Worm (Caenorhabditis elegans): ENCODE measurements around the gene nspe-8.

The nspe-8 gene

DNA sequence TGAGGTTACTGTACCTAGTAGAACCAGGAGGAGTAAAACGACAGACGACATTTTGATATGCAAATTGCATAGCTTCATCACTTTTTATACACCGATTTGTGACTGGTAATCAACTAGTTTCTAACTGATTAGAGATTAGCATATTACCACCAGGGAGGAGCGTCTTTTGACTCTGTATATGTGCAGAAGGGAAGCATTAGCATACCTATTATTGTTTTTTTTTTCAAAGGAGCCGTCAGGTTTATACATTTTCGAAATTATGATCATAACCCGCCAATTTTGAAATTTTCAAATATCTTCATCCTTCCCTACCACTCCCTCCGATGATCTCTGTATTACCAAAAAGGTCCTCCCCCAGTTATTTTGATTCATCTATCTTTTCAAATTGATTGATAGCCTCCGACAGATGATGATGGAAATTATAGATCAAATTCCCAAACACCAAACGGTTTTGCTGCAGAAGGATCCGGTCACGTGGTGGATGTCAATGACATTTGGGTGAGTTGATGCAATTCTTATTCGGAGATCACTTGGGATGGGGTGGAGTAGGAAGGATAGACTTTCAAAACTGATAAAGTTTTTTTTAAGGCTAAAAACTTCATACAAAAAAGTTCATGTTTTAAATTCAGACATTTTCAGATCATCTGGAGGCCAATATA, at the start of gene nspe-8:
nspe-8 (minus strand) TSS at position 51 of the 659 bp plus-strand sequence.
- no peak for TF ChIP-seq unc-130 (GFP tag; optimal IDR thresholded peaks at IDR 0.05)
- no peak for TF ChIP-seq B0261.1 (tag; optimal IDR thresholded peaks at IDR 0.05)
- TF ChIP-seq Y67H2A.10 (GFP tag; conservative IDR thresholded peaks at IDR 0.05): no peak
- no peak for TF ChIP-seq gei-17 (GFP tag; optimal IDR thresholded peaks at IDR 0.05)
- TF ChIP-seq zfh-2 (GFP tag; conservative IDR thresholded peaks at IDR 0.05): no peak
- no peak for TF ChIP-seq nhr-90 (tag; optimal IDR thresholded peaks at IDR 0.05)
- no peak for TF ChIP-seq ama-1 (optimal IDR thresholded peaks at IDR 0.05)
- no peak for TF ChIP-seq ama-1 (GFP tag; optimal IDR thresholded peaks at IDR 0.05)
- no peak for TF ChIP-seq dox-1 (GFP tag; IDR thresholded peaks at IDR 0.05)
- no peak for TF ChIP-seq ceh-79 (tag; optimal IDR thresholded peaks at IDR 0.05)
- no peak for TF ChIP-seq C06A6.2 (GFP tag; conservative IDR thresholded peaks at IDR 0.05)
- TF ChIP-seq repo-1 (tag; optimal IDR thresholded peaks at IDR 0.05): no peak
- no peak for TF ChIP-seq F55B11.4 (tag; optimal IDR thresholded peaks at IDR 0.05; ENCODE audit: borderline replicate concordance, insufficient read depth)
- TF ChIP-seq F10E7.11 (tag; optimal IDR thresholded peaks at IDR 0.05): no peak
- no peak for TF ChIP-seq efl-1 (GFP tag; optimal IDR thresholded peaks at IDR 0.05)
- TF ChIP-seq Y95B8A.8 (GFP tag; IDR thresholded peaks at IDR 0.05): no peak
- no peak for TF ChIP-seq hsf-1 (GFP tag; IDR thresholded peaks at IDR 0.05)
- TF ChIP-seq nfya-2 (GFP tag; IDR thresholded peaks at IDR 0.05): no peak
- TF ChIP-seq nhr-27 (tag; optimal IDR thresholded peaks at IDR 0.05): no peak
- TF ChIP-seq F57A8.1 (GFP tag; optimal IDR thresholded peaks at IDR 0.05): no peak
- TF ChIP-seq ets-4 (GFP tag; optimal IDR thresholded peaks at IDR 0.05): no peak

DNA sequence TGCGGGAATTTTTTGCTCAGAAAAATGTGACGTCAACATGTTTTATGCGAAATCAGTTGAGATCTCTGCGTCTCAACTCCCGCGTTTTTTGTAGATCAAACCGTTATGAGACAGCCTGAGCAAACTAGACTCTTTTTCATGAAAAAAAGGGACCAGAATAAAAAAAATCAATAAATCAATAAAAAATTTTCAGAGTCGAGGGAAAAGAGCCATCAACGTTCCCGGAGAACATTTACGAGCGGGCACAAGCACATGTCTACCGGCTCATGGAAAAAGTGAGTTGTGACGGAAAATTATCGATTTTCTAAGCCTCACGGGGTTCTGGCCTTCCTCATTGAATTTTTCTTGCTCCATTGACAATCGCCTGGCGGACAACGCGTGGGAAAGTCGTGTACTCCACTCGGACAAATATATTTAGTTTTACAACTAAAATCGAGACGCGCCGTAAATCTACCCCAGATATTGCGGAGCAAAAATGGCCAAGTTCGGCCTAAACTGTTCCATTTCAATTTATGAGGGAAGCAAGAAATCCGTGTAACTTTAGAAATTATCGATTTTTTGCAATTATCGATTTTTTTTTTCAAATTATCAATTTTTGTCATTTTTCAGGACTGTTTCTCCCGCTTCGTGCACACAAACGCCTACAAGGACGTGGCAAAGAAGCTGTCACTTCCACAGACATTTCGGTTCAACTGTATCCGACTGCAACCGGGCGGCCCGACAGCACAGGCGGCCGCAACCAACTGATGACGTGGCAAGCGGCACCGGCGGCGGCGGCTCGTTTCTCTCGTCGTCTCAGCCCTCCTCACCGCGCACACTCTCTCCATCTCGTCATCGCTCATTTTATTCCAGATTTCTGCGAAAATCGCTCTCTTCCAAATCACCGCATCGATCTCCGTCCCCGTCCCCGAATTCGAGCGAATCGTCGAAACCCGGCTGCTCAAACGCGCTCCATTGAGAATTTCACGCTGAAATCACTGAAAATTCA, 49.4 kb upstream of the nspe-8 start:
- TF ChIP-seq him-1 (tag; optimal IDR thresholded peaks at IDR 0.05): peak; percentile 11
- no peak for TF ChIP-seq B0035.1 (tag; optimal IDR thresholded peaks at IDR 0.05)
- TF ChIP-seq F52B5.7 (tag; optimal IDR thresholded peaks at IDR 0.05): no peak
- TF ChIP-seq K11D2.4 (GFP tag; IDR thresholded peaks at IDR 0.05): no peak
- TF ChIP-seq madf-8 (GFP tag; conservative IDR thresholded peaks at IDR 0.05): no peak
- no peak for TF ChIP-seq ztf-3 (GFP tag; optimal IDR thresholded peaks at IDR 0.05)
- no peak for TF ChIP-seq cebp-2 (GFP tag; IDR thresholded peaks at IDR 0.05)
- no peak for TF ChIP-seq lsy-27 (tag; optimal IDR thresholded peaks at IDR 0.05; ENCODE audit: borderline replicate concordance, insufficient read depth)
- no peak for TF ChIP-seq tbp1 (GFP tag; optimal IDR thresholded peaks at IDR 0.05)
- TF ChIP-seq hsf-1 (GFP tag; IDR thresholded peaks at IDR 0.05): no peak
- TF ChIP-seq ets-4 (GFP tag; optimal IDR thresholded peaks at IDR 0.05): no peak
- TF ChIP-seq mes-4 (tag; optimal IDR thresholded peaks at IDR 0.05): no peak
- TF ChIP-seq F10E7.11 (tag; optimal IDR thresholded peaks at IDR 0.05): no peak
- TF ChIP-seq lag-1 (GFP tag; IDR thresholded peaks at IDR 0.05): no peak
- TF ChIP-seq let-607 (tag; optimal IDR thresholded peaks at IDR 0.05): peak; percentile 15 to 19
- TF ChIP-seq hmg-1.2 (GFP tag; IDR thresholded peaks at IDR 0.05): peak; percentile 39
- TF ChIP-seq Y67H2A.10 (GFP tag; conservative IDR thresholded peaks at IDR 0.05): no peak
- TF ChIP-seq snpc-1.3 (tag; optimal IDR thresholded peaks at IDR 0.05; ENCODE audit: insufficient read depth): no peak
- no peak for TF ChIP-seq nhr-90 (tag; optimal IDR thresholded peaks at IDR 0.05)
- no peak for TF ChIP-seq ZK185.1 (tag; optimal IDR thresholded peaks at IDR 0.05; ENCODE audit: poor library complexity, severe bottlenecking)
- TF ChIP-seq aptf-2 (GFP tag; conservative IDR thresholded peaks at IDR 0.05): no peak
- no peak for TF ChIP-seq Y53F4B.3 (GFP tag; IDR thresholded peaks at IDR 0.05)
- no peak for TF ChIP-seq hlh-12 (tag; optimal IDR thresholded peaks at IDR 0.05)
- no peak for TF ChIP-seq ceh-91 (GFP tag; IDR thresholded peaks at IDR 0.05)
- TF ChIP-seq pbrm-1 (GFP tag; IDR thresholded peaks at IDR 0.05): peak; percentile 43; the same call in 1 of the 2 replicates
- TF ChIP-seq ceh-27 (GFP tag; optimal IDR thresholded peaks at IDR 0.05): no peak
- no peak for TF ChIP-seq let-526 (GFP tag; IDR thresholded peaks at IDR 0.05)
- no peak for TF ChIP-seq hrde-1 (tag; optimal IDR thresholded peaks at IDR 0.05; ENCODE audit: borderline replicate concordance)

Measured in whole organism, young adult.